Worm (Caenorhabditis elegans): ENCODE data around the gene srj-15.

srj-15 gene

ce11 chrV:1918030-1918559, 46.6 kb downstream of the srj-15 start, which contains the start of gene Y32G9A.2 (continued):
- TF ChIP-seq zag-1 (tag; optimal IDR thresholded peaks at IDR 0.05) (no peak), snu-23 (GFP tag; optimal IDR thresholded peaks at IDR 0.05) (peak; percentile 63), lir-3 (tag; optimal IDR thresholded peaks at IDR 0.05; ENCODE audit: poor library complexity) (no peak), hpl-2 (GFP tag; optimal IDR thresholded peaks at IDR 0.05) (no peak), F16B12.6 (tag; optimal IDR thresholded peaks at IDR 0.05) (no peak), ets-5 (GFP tag; IDR thresholded peaks at IDR 0.05) (no peak), fkh-4 (tag; optimal IDR thresholded peaks at IDR 0.05; ENCODE audit: borderline replicate concordance) (no peak), efl-1 (optimal IDR thresholded peaks at IDR 0.05) (peak; percentile 62 to 64), efl-1 (GFP tag; optimal IDR thresholded peaks at IDR 0.05 in 1 of 2) (peak; percentile 59 to 94), nhr-47 (tag; optimal IDR thresholded peaks at IDR 0.05) (no peak), xbp-1 (tag; optimal IDR thresholded peaks at IDR 0.05) (peak; percentile 1), nhr-237 (tag; optimal IDR thresholded peaks at IDR 0.05) (no peak), isw-1 (GFP tag; IDR thresholded peaks at IDR 0.05) (peak; percentile 6; the same call in 1 of the 2 replicates), nhr-12 (tag; optimal IDR thresholded peaks at IDR 0.05) (no peak), mep-1 (tag; optimal IDR thresholded peaks at IDR 0.05) (no peak), nhr-76 (tag; optimal IDR thresholded peaks at IDR 0.05) (no peak), unc-62 (GFP tag; optimal IDR thresholded peaks at IDR 0.05) (no peak), nhr-90 (tag; optimal IDR thresholded peaks at IDR 0.05; ENCODE audit: poor library complexity) (peak; percentile 42), lin-35 (GFP tag; optimal IDR thresholded peaks at IDR 0.05) (peak; percentile 51 to 78), C04F5.9 (tag; optimal IDR thresholded peaks at IDR 0.05) (no peak), irx-1 (tag; optimal IDR thresholded peaks at IDR 0.05) (no peak), vab-15 (tag; optimal IDR thresholded peaks at IDR 0.05) (no peak), unc-30 (tag; optimal IDR thresholded peaks at IDR 0.05) (no peak), ceh-63 (GFP tag; optimal IDR thresholded peaks at IDR 0.05) (no peak), hlh-17 (GFP tag; optimal IDR thresholded peaks at IDR 0.05; ENCODE audit: borderline replicate concordance) (no peak), mdl-1 (tag; optimal IDR thresholded peaks at IDR 0.05) (no peak)

All from whole organism, L1 larva.